Worm (Caenorhabditis elegans) whole organism, L2 larva: ENCODE measurements around the gene hrg-2.

Experiments
- crh-2 ChIP-seq: sonication (generic microtip); optimal IDR thresholded peaks from 2 replicates; lab custom pipeline; 2017; ENCODE audit warnings: missing biosample characterization, missing genetic modification characterization
- dmd-4 ChIP-seq: sonication (generic microtip); optimal IDR thresholded peaks from 2 replicates; lab custom pipeline; 2017; ENCODE audit warnings: missing biosample characterization, missing genetic modification characterization
- egl-27 ChIP-seq: sonication (generic microtip); optimal IDR thresholded peaks from 3 replicates; lab custom pipeline; 2017; ENCODE audit warnings: missing biosample characterization, missing genetic modification reagents, missing genetic modification characterization
- elt-1 ChIP-seq: fragments of 150-350 bp; optimal IDR thresholded peaks from 2 replicates; lab custom pipeline; 2014; ENCODE audit warnings: missing biosample characterization, missing genetic modification characterization
- lin-39 ChIP-seq: fragments of 150-350 bp; optimal IDR thresholded peaks from 2 replicates; lab custom pipeline; 2014; ENCODE audit warnings: missing biosample characterization, missing genetic modification reagents, missing genetic modification characterization
- mab-5 ChIP-seq: fragments of 150-350 bp; optimal IDR thresholded peaks from 2 replicates; lab custom pipeline; 2014; ENCODE audit warnings: missing biosample characterization, missing genetic modification characterization
- nhr-6 ChIP-seq: fragments of 150-350 bp; optimal IDR thresholded peaks from 2 replicates; lab custom pipeline; 2014; ENCODE audit warnings: missing biosample characterization, missing genetic modification characterization
- snpc-4 ChIP-seq: fragments of 150-350 bp; optimal IDR thresholded peaks from 2 replicates; lab custom pipeline; 2014; ENCODE audit warnings: missing biosample characterization, missing genetic modification characterization
- unc-62 ChIP-seq: fragments of 150-350 bp; optimal IDR thresholded peaks from 2 replicates; lab custom pipeline; 2014; ENCODE audit warnings: missing biosample characterization, missing genetic modification reagents, missing genetic modification characterization
- zag-1 ChIP-seq: fragments of 150-350 bp; optimal IDR thresholded peaks from 2 replicates; lab custom pipeline; 2014; ENCODE audit warnings: missing biosample characterization, missing genetic modification characterization
- ztf-4 ChIP-seq: fragments of 150-350 bp; optimal IDR thresholded peaks from 2 replicates; lab custom pipeline; 2014; ENCODE audit warnings: missing biosample characterization, missing genetic modification characterization

ce11 chrV:12369437-12369836 lies 40.9 kb downstream of the hrg-2 start, which contains the start of gene gcy-13:
- no peak for TF ChIP-seq ztf-4 (tag; lab: Kevin White, UChicago)
- no peak for TF ChIP-seq unc-62 (GFP tag; lab: Kevin White, UChicago)
- no peak for TF ChIP-seq nhr-6 (tag; lab: Kevin White, UChicago)
- TF ChIP-seq zag-1: no peak
- no peak for TF ChIP-seq elt-1 (tag; lab: Kevin White, UChicago)
- TF ChIP-seq lin-39 (tag; lab: Kevin White, UChicago): no peak
- TF ChIP-seq dmd-4 (tag; lab: Kevin White, UChicago): no peak
- no peak for TF ChIP-seq mab-5 (tag; lab: Kevin White, UChicago)
- no peak for TF ChIP-seq crh-2
- TF ChIP-seq snpc-4 (tag; lab: Kevin White, UChicago): no peak
- no peak for TF ChIP-seq egl-27 (tag; lab: Kevin White, UChicago)
